Fruit fly (Drosophila melanogaster) whole organism, wandering third instar larva: Measurements from ENCODE around the gene dUTPase.

Source experiments
- Abd-B ChIP-seq: fragments of >200 bp; optimal IDR thresholded peaks from 2 replicates; lab custom pipeline; 2017; ENCODE audit warnings: missing biosample characterization, missing genetic modification characterization
- Hr78 ChIP-seq: fragments of >200 bp; optimal IDR thresholded peaks from 2 replicates; lab custom pipeline; 2017; ENCODE audit warnings: missing biosample characterization, missing genetic modification characterization
- Myc ChIP-seq: fragments of >200 bp; optimal IDR thresholded peaks from 2 replicates; lab custom pipeline; 2017
- N ChIP-seq: fragments of >200 bp; optimal IDR thresholded peaks from 2 replicates; lab custom pipeline; 2018; ENCODE audit warnings: missing biosample characterization, missing external identifiers, missing genetic modification characterization
- Vsx2 ChIP-seq: fragments of 200-300, 225-300 bp; sonication (Bioruptor generic); optimal IDR thresholded peaks from 2 replicates; lab custom pipeline; 2018; ENCODE audit warnings: missing biosample characterization, missing genetic modification characterization; ENCODE audit not compliant: partially characterized antibody
- br ChIP-seq: fragments of 200-800 bp; sonication (Bioruptor generic); optimal IDR thresholded peaks from 2 replicates; lab custom pipeline; 2016; ENCODE audit warnings: missing biosample characterization, missing genetic modification characterization
- dl ChIP-seq, 2 experiments: fragments of 175-275, 200-275 bp in 1 of 2; fragments of 200-275 bp in 1 of 2; sonication (Bioruptor generic); optimal IDR thresholded peaks; lab custom pipeline; 2018; ENCODE audit warnings: mild to moderate bottlenecking in 2 of 2, missing biosample characterization in 2 of 2, missing genetic modification characterization in 2 of 2, moderate library complexity in 2 of 2; ENCODE audit not compliant: partially characterized antibody in 2 of 2, insufficient read depth in 1 of 2
- dmrt93B ChIP-seq: fragments of 200-800 bp; sonication (Bioruptor generic); optimal IDR thresholded peaks from 2 replicates; lab custom pipeline; 2018; ENCODE audit warnings: missing biosample characterization, mild to moderate bottlenecking, missing genetic modification characterization
- dsf ChIP-seq: sonication (Bioruptor generic); optimal IDR thresholded peaks from 2 replicates; lab custom pipeline; 2016; ENCODE audit warnings: missing biosample characterization, missing genetic modification characterization, borderline replicate concordance
- fru ChIP-seq: fragments of 200-800 bp; sonication (Bioruptor generic); optimal IDR thresholded peaks from 3 replicates; lab custom pipeline; 2016; ENCODE audit warnings: missing biosample characterization, mild to moderate bottlenecking, missing genetic modification characterization
- pan ChIP-seq: fragments of >200 bp; optimal IDR thresholded peaks from 2 replicates; lab custom pipeline; 2017
- sage ChIP-seq: fragments of 200-800 bp; sonication (Bioruptor generic); optimal IDR thresholded peaks from 2 replicates; lab custom pipeline; 2016; ENCODE audit warnings: missing biosample characterization, mild to moderate bottlenecking, missing genetic modification characterization
- usp ChIP-seq: fragments of >200 bp; optimal IDR thresholded peaks from 2 replicates; lab custom pipeline; 2017; ENCODE audit warnings: missing biosample characterization, missing genetic modification characterization
- woc ChIP-seq: sonication (Bioruptor generic); optimal IDR thresholded peaks from 2 replicates; lab custom pipeline; 2016; ENCODE audit warnings: missing biosample characterization, mild to moderate bottlenecking, missing genetic modification characterization

DNA sequence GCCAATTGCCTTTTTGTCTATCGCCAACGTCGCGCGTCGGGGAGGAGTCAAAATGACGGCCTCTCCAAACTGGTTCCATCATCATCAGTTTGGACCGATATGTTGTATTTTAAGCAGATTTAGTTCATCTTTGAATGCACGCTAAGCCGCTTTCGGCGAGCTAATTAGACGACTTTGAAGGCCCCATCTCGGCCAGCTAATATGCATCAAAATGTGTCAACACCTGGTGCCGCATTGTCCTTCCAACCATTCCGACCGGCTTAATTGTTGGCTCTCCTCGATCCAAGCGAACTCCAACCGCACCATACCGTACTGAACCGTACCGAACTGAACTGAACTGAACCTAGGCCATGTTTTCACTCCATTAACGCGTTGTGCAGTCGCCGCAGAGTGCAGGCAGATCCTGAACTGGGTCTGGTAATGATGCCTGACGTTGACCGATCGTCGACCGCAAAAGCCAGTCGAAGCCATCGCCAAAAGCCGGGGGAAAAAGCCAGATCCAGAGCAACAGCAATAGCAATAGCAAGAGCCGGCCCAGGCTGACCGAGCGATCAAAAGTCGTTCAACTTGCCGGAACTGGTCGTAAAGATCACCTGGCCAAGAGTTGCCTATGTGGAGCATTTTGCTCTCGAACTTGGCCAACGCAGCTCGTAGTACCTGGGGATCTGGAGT is 16.8 kb downstream of the dUTPase start:
- TF ChIP-seq N (GFP tag; lab: Kevin White, UChicago) (no peak), Myc (lab: Kevin White, UChicago) (no peak), pan (lab: Kevin White, UChicago) (no peak), Hr78 (GFP tag; lab: Kevin White, UChicago) (no peak), fru (GFP tag; lab: Kevin White, UChicago) (no peak), dl (GFP tag; optimal IDR thresholded peaks at IDR 0.05; lab: Kevin White, UChicago; ENCODE audit: insufficient read depth in 1 of 2, partially characterized antibody in 2 of 2) (no peak), sage (GFP tag; lab: Kevin White, UChicago) (no peak), dsf (no peak), woc (GFP tag; lab: Kevin White, UChicago) (no peak), br (no peak), usp (GFP tag; lab: Kevin White, UChicago) (no peak), Abd-B (GFP tag; lab: Kevin White, UChicago) (no peak), Vsx2 (no peak), dmrt93B (GFP tag; lab: Kevin White, UChicago) (no peak)
